Worm (Caenorhabditis elegans) whole organism, L1 larva: Measurements from ENCODE around the gene mbk-2.
A peak's percentile ranks its signal among the peaks of the same experiment; 100 is the strongest.

ENCODE experiments used
- ceh-90 ChIP-seq: sonication (generic microtip); optimal IDR thresholded peaks from 2 replicates; lab custom pipeline; 2016; ENCODE audit warnings: missing genetic modification characterization, missing compliant biosample characterization
- elt-2 ChIP-seq: sonication (generic microtip); optimal IDR thresholded peaks from 2 replicates; lab custom pipeline; 2016; ENCODE audit warnings: missing genetic modification characterization, mild to moderate bottlenecking, inconsistent platforms, missing compliant biosample characterization, missing genetic modification reagents
- fos-1 ChIP-seq: fragments of 150-350 bp; optimal IDR thresholded peaks from 2 replicates; lab custom pipeline; 2014; ENCODE audit warnings: missing biosample characterization, missing genetic modification characterization
- isw-1 ChIP-seq: fragments of 200-800 bp; sonication (Bioruptor generic); IDR thresholded peaks from 2 replicates; pipeline ENCODE4 v1.3.6; 2022; ENCODE audit warnings: missing genetic modification characterization, missing compliant biosample characterization
- lsy-2 ChIP-seq, 2 experiments: fragments of 150-350 bp; optimal IDR thresholded peaks; 2 replicates each; lab custom pipeline; 2014; ENCODE audit warnings: missing biosample characterization in 2 of 2, missing genetic modification characterization in 2 of 2
- nhr-11 ChIP-seq: fragments of 150-350 bp; optimal IDR thresholded peaks from 2 replicates; lab custom pipeline; 2014; ENCODE audit warnings: missing biosample characterization, missing genetic modification characterization
- nhr-77 ChIP-seq: fragments of 150-350 bp; optimal IDR thresholded peaks from 2 replicates; lab custom pipeline; 2014; ENCODE audit warnings: missing biosample characterization, missing genetic modification characterization
- pag-3 ChIP-seq: sonication (generic microtip); optimal IDR thresholded peaks from 2 replicates; lab custom pipeline; 2017; ENCODE audit warnings: missing genetic modification characterization, mild to moderate bottlenecking, missing compliant biosample characterization, antibody characterized with exemption, borderline replicate concordance; ENCODE audit not compliant: insufficient read depth
- unc-130 ChIP-seq: fragments of 150-350 bp; optimal IDR thresholded peaks from 2 replicates; lab custom pipeline; 2017; ENCODE audit warnings: missing biosample characterization, missing genetic modification characterization, inconsistent platforms
- unc-62 ChIP-seq: fragments of 150-350 bp; optimal IDR thresholded peaks from 2 replicates; lab custom pipeline; 2014; ENCODE audit warnings: missing biosample characterization, missing genetic modification reagents, missing genetic modification characterization
- ztf-4 ChIP-seq: fragments of 150-350 bp; optimal IDR thresholded peaks from 2 replicates; lab custom pipeline; 2014; ENCODE audit warnings: missing biosample characterization, missing genetic modification characterization

- TF ChIP-seq unc-130 (tag; lab: Kevin White, UChicago) (no peak), pag-3 (tag; lab: Kevin White, UChicago) (no peak), nhr-77 (tag; lab: Kevin White, UChicago) (no peak), nhr-11 (tag; lab: Kevin White, UChicago) (no peak), isw-1 (GFP tag; lab: Robert Waterston, UW) (no peak), ztf-4 (tag; lab: Kevin White, UChicago) (no peak), elt-2 (tag; lab: Kevin White, UChicago) (peak; percentile 65), ceh-90 (tag; lab: Kevin White, UChicago) (no peak), fos-1 (no peak), unc-62 (GFP tag; lab: Kevin White, UChicago) (no peak), lsy-2 (tag; optimal IDR thresholded peaks at IDR 0.05; lab: Kevin White, UChicago) (no peak)
Measured at ce11 chrIV:12962564-12962963, 46.4 kb upstream of the mbk-2 start, which contains the start of gene F55G11.8.
